Worm (Caenorhabditis elegans) whole organism, L1 larva: Measurements from ENCODE around the gene pdzd-8.

Experiments used
- C04F5.9 ChIP-seq: sonication (generic microtip); optimal IDR thresholded peaks from 2 replicates; lab custom pipeline; 2016; ENCODE audit warnings: missing genetic modification characterization, missing compliant biosample characterization
- C16A3.4 ChIP-seq: fragments of 150-350 bp; optimal IDR thresholded peaks from 2 replicates; lab custom pipeline; 2014; ENCODE audit warnings: missing biosample characterization, missing genetic modification characterization
- C34B4.2 ChIP-seq: sonication (generic microtip); optimal IDR thresholded peaks from 2 replicates; lab custom pipeline; 2017; ENCODE audit warnings: mild to moderate bottlenecking, missing genetic modification characterization, missing compliant biosample characterization
- F16B12.6 ChIP-seq: fragments of 150-350 bp; optimal IDR thresholded peaks from 2 replicates; lab custom pipeline; 2014; ENCODE audit warnings: missing biosample characterization, missing genetic modification characterization
- Y116A8C.19 ChIP-seq: sonication (generic microtip); optimal IDR thresholded peaks from 2 replicates; lab custom pipeline; 2016; ENCODE audit warnings: missing compliant biosample characterization, missing genetic modification characterization, borderline replicate concordance
- aha-1 ChIP-seq: fragments of 150-350 bp; optimal IDR thresholded peaks from 2 replicates; lab custom pipeline; 2014; ENCODE audit warnings: missing biosample characterization, missing genetic modification characterization
- alr-1 ChIP-seq: fragments of 200-800 bp; sonication (Bioruptor generic); optimal IDR thresholded peaks from 2 replicates; lab custom pipeline; 2018; ENCODE audit warnings: borderline replicate concordance, mild to moderate bottlenecking, missing genetic modification characterization, missing compliant biosample characterization
- blmp-1 ChIP-seq: fragments of 150-350 bp; optimal IDR thresholded peaks from 2 replicates; lab custom pipeline; 2014; ENCODE audit warnings: missing biosample characterization, missing genetic modification characterization
- ceh-63 ChIP-seq: fragments of 200-800 bp; sonication (Bioruptor generic); optimal IDR thresholded peaks from 2 replicates; lab custom pipeline; 2018; ENCODE audit warnings: mild to moderate bottlenecking, missing genetic modification characterization, missing compliant biosample characterization
- ceh-88 ChIP-seq: fragments of 200-800 bp; sonication (Bioruptor generic); IDR thresholded peaks from 2 replicates; pipeline ENCODE4 v1.3.6; 2022; ENCODE audit warnings: missing genetic modification characterization, missing compliant biosample characterization
- ceh-90 ChIP-seq: sonication (generic microtip); optimal IDR thresholded peaks from 2 replicates; lab custom pipeline; 2016; ENCODE audit warnings: missing genetic modification characterization, missing compliant biosample characterization
- ces-1 ChIP-seq: fragments of 150-350 bp; optimal IDR thresholded peaks from 2 replicates; lab custom pipeline; 2014; ENCODE audit warnings: missing biosample characterization, missing genetic modification reagents, missing genetic modification characterization
- dsc-1 ChIP-seq: sonication (generic microtip); optimal IDR thresholded peaks from 2 replicates; lab custom pipeline; 2016; ENCODE audit warnings: mild to moderate bottlenecking, missing genetic modification characterization, missing compliant biosample characterization
- efl-1 ChIP-seq, 4 experiments: fragments of 150-350 bp; optimal IDR thresholded peaks in 3 of 4; peaks in 1 of 4; 1 replicate in 1 of 4; 2 replicates in 3 of 4; lab custom pipeline; 2014; ENCODE audit warnings: missing biosample characterization in 2 of 4, missing genetic modification characterization in 2 of 4, missing genetic modification reagents in 2 of 4
- egl-13 ChIP-seq: sonication (generic microtip); optimal IDR thresholded peaks from 2 replicates; lab custom pipeline; 2016; ENCODE audit warnings: missing genotype, missing genetic modification reagents, missing genetic modification characterization, missing compliant biosample characterization
- elt-2 ChIP-seq: sonication (generic microtip); optimal IDR thresholded peaks from 2 replicates; lab custom pipeline; 2016; ENCODE audit warnings: missing genetic modification characterization, mild to moderate bottlenecking, inconsistent platforms, missing compliant biosample characterization, missing genetic modification reagents
- fkh-10 ChIP-seq: sonication (generic microtip); optimal IDR thresholded peaks from 2 replicates; lab custom pipeline; 2017; ENCODE audit warnings: missing biosample characterization, missing genetic modification reagents, missing genetic modification characterization
- hlh-4 ChIP-seq: sonication (generic microtip); optimal IDR thresholded peaks from 2 replicates; lab custom pipeline; 2016; ENCODE audit warnings: mild to moderate bottlenecking, missing genetic modification characterization, missing compliant biosample characterization
- lin-14 ChIP-seq: fragments of 200-800 bp; sonication (Bioruptor generic); optimal IDR thresholded peaks from 2 replicates; lab custom pipeline; 2018; ENCODE audit warnings: mild to moderate bottlenecking, missing genetic modification characterization, moderate library complexity, missing compliant biosample characterization
- lin-39 ChIP-seq: fragments of 150-350 bp; optimal IDR thresholded peaks from 2 replicates; lab custom pipeline; 2014; ENCODE audit warnings: missing biosample characterization, missing genetic modification reagents, missing genetic modification characterization
- mab-9 ChIP-seq: fragments of 200-800 bp; sonication (Bioruptor generic); IDR thresholded peaks from 2 replicates; pipeline ENCODE4 v1.3.6; 2022; ENCODE audit warnings: missing genetic modification reagents, missing genetic modification characterization, missing compliant biosample characterization
- nhr-11 ChIP-seq: fragments of 150-350 bp; optimal IDR thresholded peaks from 2 replicates; lab custom pipeline; 2014; ENCODE audit warnings: missing biosample characterization, missing genetic modification characterization
- nhr-237 ChIP-seq: fragments of 150-350 bp; optimal IDR thresholded peaks from 2 replicates; lab custom pipeline; 2014; ENCODE audit warnings: missing biosample characterization, missing genetic modification characterization
- nhr-71 ChIP-seq: sonication (generic microtip); optimal IDR thresholded peaks from 2 replicates; lab custom pipeline; 2016; ENCODE audit warnings: mild to moderate bottlenecking, missing genetic modification characterization, moderate library complexity, missing compliant biosample characterization
- nhr-85 ChIP-seq: sonication (generic microtip); peaks from one replicate; lab custom pipeline; 2016; ENCODE audit warnings: missing genetic modification characterization, inconsistent platforms, missing compliant biosample characterization
- nhr-90 ChIP-seq: sonication (generic microtip); optimal IDR thresholded peaks from 2 replicates; lab custom pipeline; 2016; ENCODE audit warnings: mild to moderate bottlenecking, missing genetic modification characterization, missing compliant biosample characterization; ENCODE audit not compliant: poor library complexity
- rnt-1 ChIP-seq: sonication (generic microtip); optimal IDR thresholded peaks from 2 replicates; lab custom pipeline; 2016; ENCODE audit warnings: mild to moderate bottlenecking, missing genetic modification characterization, moderate library complexity, missing compliant biosample characterization
- snpc-4 ChIP-seq: fragments of 150-350 bp; optimal IDR thresholded peaks from 2 replicates; lab custom pipeline; 2014; ENCODE audit warnings: missing biosample characterization, missing genetic modification characterization
- sup-37 ChIP-seq: fragments of 200-800 bp; sonication (Bioruptor generic); optimal IDR thresholded peaks from 2 replicates; lab custom pipeline; 2018; ENCODE audit warnings: mild to moderate bottlenecking, missing genetic modification characterization, missing compliant biosample characterization
- tbx-2 ChIP-seq: sonication (generic microtip); optimal IDR thresholded peaks from 2 replicates; lab custom pipeline; 2016; ENCODE audit warnings: missing genetic modification characterization, missing compliant biosample characterization
- unc-86 ChIP-seq: sonication (generic microtip); optimal IDR thresholded peaks from 2 replicates; lab custom pipeline; 2016; ENCODE audit warnings: missing genetic modification characterization, missing compliant biosample characterization
- unc-98 ChIP-seq: fragments of 200-800 bp; sonication (Bioruptor generic); IDR thresholded peaks from 2 replicates; pipeline ENCODE4 v1.3.6; 2022; ENCODE audit warnings: missing genetic modification characterization, missing compliant biosample characterization
- zip-4 ChIP-seq: fragments of 200-800 bp; sonication (Bioruptor generic); optimal IDR thresholded peaks from 2 replicates; lab custom pipeline; 2018; ENCODE audit warnings: mild to moderate bottlenecking, missing genetic modification characterization, moderate library complexity, missing compliant biosample characterization
- ztf-4 ChIP-seq: fragments of 150-350 bp; optimal IDR thresholded peaks from 2 replicates; lab custom pipeline; 2014; ENCODE audit warnings: missing biosample characterization, missing genetic modification characterization

pdzd-8 gene

DNA sequence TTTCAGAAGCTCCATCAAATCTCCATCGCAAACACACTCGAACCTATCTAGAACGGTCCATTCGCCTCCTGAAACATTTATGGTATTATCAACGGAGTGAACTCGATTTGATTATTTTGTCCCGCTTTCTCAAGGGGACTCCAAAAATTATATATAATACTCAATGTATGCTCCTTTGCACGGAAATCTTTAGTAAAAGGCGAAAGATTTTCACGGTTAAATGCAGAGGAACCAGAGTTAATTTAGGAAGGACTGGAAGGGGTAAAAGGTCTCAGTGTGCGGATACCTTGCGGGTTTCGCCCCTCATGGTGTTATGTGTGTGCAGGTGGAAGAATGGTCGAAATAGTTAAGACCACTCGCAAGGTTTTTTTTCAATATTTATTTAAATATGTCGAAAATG is 25.9 kb downstream of the pdzd-8 start:
- no peak for TF ChIP-seq nhr-90 (tag; lab: Kevin White, UChicago)
- TF ChIP-seq snpc-4 (tag; lab: Kevin White, UChicago) = peak; percentile 79

DNA sequence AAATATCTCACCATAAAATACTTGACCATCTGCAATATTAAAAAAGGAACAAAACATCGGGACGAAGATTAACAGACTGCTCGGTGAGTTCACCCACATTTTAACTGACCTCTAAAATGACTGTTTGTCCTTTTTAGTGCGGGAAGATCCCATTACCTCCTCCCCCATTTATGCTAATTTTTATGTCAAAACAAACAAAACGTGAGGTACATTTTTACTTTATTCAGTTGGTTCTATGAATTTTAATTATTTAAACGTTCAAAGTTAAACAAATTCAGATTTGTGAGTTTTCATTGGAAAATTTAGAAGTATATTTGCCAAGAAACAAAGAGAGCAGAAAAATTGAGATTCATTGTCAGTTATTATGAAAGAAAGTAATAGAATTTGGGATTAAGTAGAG is 27.3 kb downstream of the pdzd-8 start, which contains the start of gene C53D6.8:
TSS of gene C53D6.8 (minus strand) at position 101 of the 400 bp plus-strand sequence.
- TF ChIP-seq ztf-4 (no peak), nhr-11 (tag; lab: Kevin White, UChicago) (no peak), ceh-90 (tag; lab: Kevin White, UChicago) (no peak), unc-98 (GFP tag; lab: Robert Waterston, UW) (no peak), fkh-10 (GFP tag; lab: Kevin White, UChicago) (no peak), blmp-1 (tag; lab: Kevin White, UChicago) (no peak), mab-9 (GFP tag; lab: Robert Waterston, UW) (no peak), ces-1 (GFP tag; lab: Kevin White, UChicago) (no peak), dsc-1 (tag; lab: Kevin White, UChicago) (no peak), lin-39 (no peak), F16B12.6 (tag; lab: Kevin White, UChicago) (no peak), ceh-88 (GFP tag; lab: Robert Waterston, UW) (no peak), C04F5.9 (tag; lab: Kevin White, UChicago) (no peak), Y116A8C.19 (tag; lab: Kevin White, UChicago) (no peak), tbx-2 (tag; lab: Kevin White, UChicago) (no peak), ceh-63 (GFP tag; lab: Kevin White, UChicago) (no peak), nhr-237 (no peak)

- peak; percentile 10 for TF ChIP-seq lin-14
- no peak for TF ChIP-seq ceh-90 (tag; lab: Kevin White, UChicago)
- TF ChIP-seq efl-1 (optimal IDR thresholded peaks at IDR 0.05; lab: Kevin White, UChicago) = no peak
- peak in 1 of 2 experiments; percentile 38 for TF ChIP-seq efl-1 (GFP tag; optimal IDR thresholded peaks at IDR 0.05 in 1 of 2; lab: Kevin White, UChicago)
These were observed 30.0 kb downstream of the pdzd-8 start, which contains the start of gene unc-129 for ce11 chrIV:9005310-9005709. TSS of gene unc-129 (minus strand) at chrIV:9005410.

DNA sequence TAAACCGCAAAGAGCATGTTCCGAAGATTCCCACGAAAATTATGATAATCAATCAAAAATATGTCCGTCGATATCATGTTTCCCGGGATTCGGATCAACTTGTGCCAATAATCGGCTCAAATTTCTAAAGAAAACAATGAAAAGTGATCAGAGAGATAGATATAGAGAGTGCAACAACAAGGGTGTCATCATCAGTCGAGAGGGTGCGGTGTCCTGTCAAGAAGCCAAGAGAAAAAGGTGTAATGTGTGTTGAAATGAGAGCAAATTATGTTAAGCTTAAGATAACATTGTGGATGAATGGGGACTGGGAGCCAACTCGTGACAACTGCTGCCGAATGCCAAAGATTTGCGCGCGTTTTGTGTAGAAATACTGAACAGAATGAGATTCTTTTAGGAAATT is 32.6 kb downstream of the pdzd-8 start:
- TF ChIP-seq rnt-1 (tag; lab: Kevin White, UChicago) (peak; percentile 25), C34B4.2 (tag; lab: Kevin White, UChicago) (no peak), nhr-71 (peak; percentile 12), lin-14 (peak; percentile 40)

- TF ChIP-seq efl-1 (optimal IDR thresholded peaks at IDR 0.05; lab: Kevin White, UChicago) (no peak), efl-1 (GFP tag; optimal IDR thresholded peaks at IDR 0.05 in 1 of 2; lab: Kevin White, UChicago) (peak in 1 of 2 experiments; percentile 71), nhr-71 (no peak), ceh-63 (GFP tag; lab: Kevin White, UChicago) (no peak), ces-1 (GFP tag; lab: Kevin White, UChicago) (no peak), alr-1 (tag; lab: Kevin White, UChicago) (no peak), nhr-85 (tag; lab: Kevin White, UChicago) (no peak), zip-4 (GFP tag; lab: Kevin White, UChicago) (no peak), aha-1 (no peak), lin-14 (peak; percentile 5), egl-13 (no peak), unc-86 (tag; lab: Kevin White, UChicago) (no peak), elt-2 (tag; lab: Kevin White, UChicago) (peak; percentile 43), sup-37 (GFP tag; lab: Kevin White, UChicago) (no peak), C16A3.4 (tag; lab: Kevin White, UChicago) (no peak), hlh-4 (tag; lab: Kevin White, UChicago) (no peak)
These were observed 34.9 kb downstream of the pdzd-8 start, which contains the start of gene C53D6.11 for ce11 chrIV:9010257-9010656. TSS of gene C53D6.11 (plus strand) at chrIV:9010584.
